Fruit fly (Drosophila melanogaster) whole organism, embryonic: Measurements from ENCODE around the gene Mst85C.

Experiments used
- Antp ChIP-seq: fragments of 200-800 bp; sonication (Bioruptor generic); optimal IDR thresholded peaks from 3 replicates; lab custom pipeline; 2016; ENCODE audit warnings: missing biosample characterization, missing genetic modification characterization
- CG10321 ChIP-seq: fragments of 200-800 bp; sonication (Bioruptor generic); IDR thresholded peaks from 2 replicates; pipeline ENCODE4 v1.3.6; 2022; ENCODE audit warnings: missing biosample characterization, missing genetic modification characterization
- CG11247 ChIP-seq: fragments of 200-800 bp; sonication (Bioruptor generic); IDR thresholded peaks from 2 replicates; pipeline ENCODE4 v1.3.6; 2022; ENCODE audit warnings: missing biosample characterization, missing genetic modification characterization
- CG11723 ChIP-seq: fragments of 200-800 bp; sonication (Bioruptor generic); optimal IDR thresholded peaks from 2 replicates; lab custom pipeline; 2017; ENCODE audit warnings: missing biosample characterization, mild to moderate bottlenecking, missing genetic modification characterization
- CG12299 ChIP-seq: fragments of 200-800 bp; sonication (Bioruptor generic); optimal IDR thresholded peaks from 2 replicates; lab custom pipeline; 2018; ENCODE audit warnings: missing biosample characterization, mild to moderate bottlenecking, missing genetic modification characterization
- CG1233 ChIP-seq: fragments of 200-800 bp; sonication (Bioruptor generic); optimal IDR thresholded peaks from 4 replicates; lab custom pipeline; 2018; ENCODE audit warnings: missing biosample characterization, mild to moderate bottlenecking, missing genetic modification characterization
- CG12659 ChIP-seq: fragments of 200-800 bp; sonication (Bioruptor generic); optimal IDR thresholded peaks from 3 replicates; lab custom pipeline; 2017; ENCODE audit warnings: mild to moderate bottlenecking, missing biosample characterization, missing genetic modification reagents, missing genetic modification characterization
- CG13123 ChIP-seq: fragments of 200-800 bp; sonication (Bioruptor generic); optimal IDR thresholded peaks from 2 replicates; lab custom pipeline; 2016; ENCODE audit warnings: missing biosample characterization, missing genetic modification characterization
- CG13296 ChIP-seq: fragments of 200-800 bp; sonication (Bioruptor generic); optimal IDR thresholded peaks from 3 replicates; lab custom pipeline; 2018; ENCODE audit warnings: missing biosample characterization, mild to moderate bottlenecking, missing genetic modification characterization
- CG14441 ChIP-seq: fragments of 200-800 bp; sonication (Bioruptor generic); IDR thresholded peaks from 2 replicates; pipeline ENCODE4 v1.3.6; 2022; ENCODE audit warnings: missing biosample characterization, missing genetic modification characterization
- CG16815 ChIP-seq: fragments of 200-800 bp; sonication (Bioruptor generic); optimal IDR thresholded peaks from 3 replicates; lab custom pipeline; 2017; ENCODE audit warnings: missing biosample characterization, mild to moderate bottlenecking, missing genetic modification characterization
- CG17612 ChIP-seq: fragments of 200-800 bp; sonication (Bioruptor generic); IDR thresholded peaks from 2 replicates; pipeline ENCODE4 v1.3.6; 2022; ENCODE audit warnings: missing biosample characterization, missing genetic modification characterization
- CG2875 ChIP-seq: fragments of 200-800 bp; sonication (Bioruptor generic); optimal IDR thresholded peaks from 2 replicates; lab custom pipeline; 2017; ENCODE audit warnings: missing biosample characterization, mild to moderate bottlenecking, missing genetic modification characterization, missing genetic modification reagents
- CG31365 ChIP-seq: fragments of 200-800 bp; sonication (Bioruptor generic); optimal IDR thresholded peaks from 2 replicates; lab custom pipeline; 2018; ENCODE audit warnings: missing biosample characterization, mild to moderate bottlenecking, missing genetic modification characterization
- CG31441 ChIP-seq: fragments of 200-800 bp; sonication (Bioruptor generic); IDR thresholded peaks from 2 replicates; pipeline ENCODE4 v1.3.6; 2022; ENCODE audit warnings: missing biosample characterization, missing genetic modification characterization
- CG33557 ChIP-seq: fragments of 200-800 bp; sonication (Bioruptor generic); optimal IDR thresholded peaks from 2 replicates; lab custom pipeline; 2019; ENCODE audit warnings: missing biosample characterization, mild to moderate bottlenecking, missing genetic modification characterization, moderate library complexity
- CG3726 ChIP-seq: fragments of 200-800 bp; sonication (Bioruptor generic); IDR thresholded peaks from 3 replicates; pipeline ENCODE4, ENCODE4 v1.3.6; 2022; ENCODE audit warnings: missing biosample characterization, missing genetic modification characterization
- CG3847 ChIP-seq: fragments of 200-800 bp; sonication (Bioruptor generic); IDR thresholded peaks from 2 replicates; pipeline ENCODE4 v1.3.6; 2022; ENCODE audit warnings: missing biosample characterization, missing genetic modification characterization
- CG4360 ChIP-seq: fragments of 200-800 bp; sonication (Bioruptor generic); IDR thresholded peaks from 2 replicates; pipeline ENCODE4 v1.3.6; 2022; ENCODE audit warnings: missing biosample characterization, missing genetic modification characterization
- CG5245 ChIP-seq: fragments of 200-800 bp; sonication (Bioruptor generic); optimal IDR thresholded peaks from 3 replicates; lab custom pipeline; 2016; ENCODE audit warnings: missing biosample characterization, missing genetic modification characterization
- CG6272 ChIP-seq: fragments of 200-800 bp; sonication (Bioruptor generic); IDR thresholded peaks from 2 replicates; pipeline ENCODE4 v1.3.6; 2022; ENCODE audit warnings: missing biosample characterization, missing genetic modification characterization
- CG8089 ChIP-seq: fragments of 200-800 bp; sonication (Bioruptor generic); optimal IDR thresholded peaks from 3 replicates; lab custom pipeline; 2016; ENCODE audit warnings: missing biosample characterization, missing genetic modification characterization
- CG8478 ChIP-seq: fragments of >200 bp; optimal IDR thresholded peaks from 2 replicates; lab custom pipeline; 2018
- CG8944 ChIP-seq: fragments of 200-800 bp; sonication (Bioruptor generic); optimal IDR thresholded peaks from 3 replicates; lab custom pipeline; 2016; ENCODE audit warnings: missing biosample characterization, missing genetic modification characterization
- CG9817 ChIP-seq: fragments of 200-800 bp; sonication (Bioruptor generic); optimal IDR thresholded peaks from 2 replicates; lab custom pipeline; 2018; ENCODE audit warnings: missing biosample characterization, mild to moderate bottlenecking, missing genetic modification characterization, moderate library complexity
- Dip3 ChIP-seq: fragments of 200-800 bp; sonication (Bioruptor generic); optimal IDR thresholded peaks from 3 replicates; lab custom pipeline; 2016; ENCODE audit warnings: missing biosample characterization, missing genetic modification characterization
- Drgx ChIP-seq: fragments of 200-800 bp; sonication (Bioruptor generic); IDR thresholded peaks from 2 replicates; pipeline ENCODE4 v1.3.6; 2022; ENCODE audit warnings: missing biosample characterization, missing genetic modification characterization
- Elba2 ChIP-seq: fragments of 200-800 bp; sonication (Bioruptor generic); optimal IDR thresholded peaks from 3 replicates; lab custom pipeline; 2016; ENCODE audit warnings: missing biosample characterization, missing genetic modification characterization
- Fer2 ChIP-seq: fragments of 200-800 bp; sonication (Bioruptor generic); optimal IDR thresholded peaks from 2 replicates; lab custom pipeline; 2018; ENCODE audit warnings: missing biosample characterization, mild to moderate bottlenecking, missing genetic modification characterization, moderate library complexity
- Lhr ChIP-seq: fragments of 200-800 bp; sonication (Bioruptor generic); optimal IDR thresholded peaks from 3 replicates; lab custom pipeline; 2017; ENCODE audit warnings: mild to moderate bottlenecking, missing biosample characterization, missing genetic modification reagents, missing genetic modification characterization
- Max ChIP-seq: fragments of 200-800 bp; sonication (Bioruptor generic); optimal IDR thresholded peaks from 2 replicates; lab custom pipeline; 2016; ENCODE audit warnings: missing biosample characterization, mild to moderate bottlenecking, missing genetic modification characterization
- Oaz ChIP-seq: fragments of 200-800 bp; sonication (Bioruptor generic); IDR thresholded peaks from 2 replicates; pipeline ENCODE4 v1.3.6; 2022; ENCODE audit warnings: missing biosample characterization, missing genetic modification characterization
- PHDP ChIP-seq: fragments of 200-800 bp; sonication (Bioruptor generic); optimal IDR thresholded peaks from 3 replicates; lab custom pipeline; 2018; ENCODE audit warnings: missing biosample characterization, mild to moderate bottlenecking, missing genetic modification characterization, moderate library complexity
- Ptx1 ChIP-seq: fragments of 200-800 bp; sonication (Bioruptor generic); IDR thresholded peaks from 2 replicates; pipeline ENCODE4 v1.3.6; 2022; ENCODE audit warnings: missing biosample characterization, missing genetic modification characterization
- Tbp ChIP-seq: fragments of >200 bp; optimal IDR thresholded peaks from 2 replicates; lab custom pipeline; 2018; ENCODE audit warnings: missing biosample characterization, missing genetic modification characterization
- Trl ChIP-seq, 3 experiments: fragments of >200 bp in 2 of 3; fragments of 200-800 bp in 1 of 3; sonication (Bioruptor generic) in 1 of 3; optimal IDR thresholded peaks; 2 replicates in 1 of 3; 3 replicates in 2 of 3; lab custom pipeline; 2016 to 2017; ENCODE audit warnings: missing biosample characterization in 1 of 3, missing genetic modification characterization in 1 of 3
- ab ChIP-seq: fragments of 200-800 bp; sonication (Bioruptor generic); optimal IDR thresholded peaks from 2 replicates; lab custom pipeline; 2016; ENCODE audit warnings: missing biosample characterization, missing genetic modification characterization
- ac ChIP-seq: fragments of 200-800 bp; sonication (Bioruptor generic); optimal IDR thresholded peaks from 3 replicates; lab custom pipeline; 2017; ENCODE audit warnings: missing biosample characterization, mild to moderate bottlenecking, missing genetic modification characterization
- cwo ChIP-seq: fragments of 200-800 bp; sonication (Bioruptor generic); optimal IDR thresholded peaks from 3 replicates; lab custom pipeline; 2017; ENCODE audit warnings: missing biosample characterization, missing genetic modification characterization, mild to moderate bottlenecking, moderate library complexity, missing genetic modification reagents
- ems ChIP-seq: fragments of 200-800 bp; sonication (Bioruptor generic); optimal IDR thresholded peaks from 3 replicates; lab custom pipeline; 2016; ENCODE audit warnings: missing biosample characterization, missing genetic modification characterization
- fd64A ChIP-seq: fragments of 200-800 bp; sonication (Bioruptor generic); optimal IDR thresholded peaks from 3 replicates; lab custom pipeline; 2018; ENCODE audit warnings: missing biosample characterization, mild to moderate bottlenecking, missing genetic modification characterization
- gcm ChIP-seq: fragments of 200-800 bp; sonication (Bioruptor generic); optimal IDR thresholded peaks from 2 replicates; lab custom pipeline; 2019; ENCODE audit warnings: missing biosample characterization, mild to moderate bottlenecking, missing genetic modification characterization, moderate library complexity
- gem ChIP-seq: fragments of 200-800 bp; sonication (Bioruptor generic); optimal IDR thresholded peaks from 2 replicates; lab custom pipeline; 2019; ENCODE audit warnings: missing biosample characterization, mild to moderate bottlenecking, missing genetic modification characterization, moderate library complexity
- hth ChIP-seq: fragments of >200 bp; optimal IDR thresholded peaks from 2 replicates; lab custom pipeline; 2017; ENCODE audit warnings: inconsistent platforms
- ind ChIP-seq: fragments of 200-800 bp; sonication (Bioruptor generic); optimal IDR thresholded peaks from 3 replicates; lab custom pipeline; 2016; ENCODE audit warnings: missing biosample characterization, missing genetic modification characterization
- kay ChIP-seq: fragments of 200-800 bp; sonication (Bioruptor generic); optimal IDR thresholded peaks from 2 replicates; lab custom pipeline; 2016; ENCODE audit warnings: missing biosample characterization, missing genetic modification characterization
- kni ChIP-seq: fragments of 200-800 bp; sonication (Bioruptor generic); optimal IDR thresholded peaks from 3 replicates; lab custom pipeline; 2017; ENCODE audit warnings: mild to moderate bottlenecking, missing biosample characterization, missing genetic modification reagents, missing genetic modification characterization
- lbe ChIP-seq: fragments of 200-800 bp; sonication (Bioruptor generic); optimal IDR thresholded peaks from 2 replicates; lab custom pipeline; 2016; ENCODE audit warnings: missing biosample characterization, mild to moderate bottlenecking, missing genetic modification characterization
- phol ChIP-seq: fragments of 200-800 bp; sonication (Bioruptor generic); optimal IDR thresholded peaks from 3 replicates; lab custom pipeline; 2018; ENCODE audit warnings: missing biosample characterization, mild to moderate bottlenecking, missing genetic modification characterization, moderate library complexity
- sim ChIP-seq: fragments of 200-800 bp; sonication (Bioruptor generic); IDR thresholded peaks from 2 replicates; pipeline ENCODE4 v1.3.6; 2022; ENCODE audit warnings: missing biosample characterization, missing genetic modification characterization
- zen2 ChIP-seq: fragments of 200-800 bp; sonication (Bioruptor generic); IDR thresholded peaks from 3 replicates; pipeline ENCODE4 v1.3.6; 2022; ENCODE audit warnings: missing biosample characterization, missing genetic modification characterization; ENCODE audit not compliant: partially characterized antibody
- zfh1 ChIP-seq: fragments of 200-800 bp; sonication (Bioruptor generic); IDR thresholded peaks from 3 replicates; pipeline ENCODE4 v1.3.6; 2022; ENCODE audit warnings: missing biosample characterization, missing genetic modification characterization

Gene Mst85C

dm6 chr3R:9048466-9049072 lies at the start of gene Mst85C (continued):
- no peak for TF ChIP-seq Tbp (GFP tag; lab: Kevin White, UChicago)
- TF ChIP-seq Lhr = no peak
- no peak for TF ChIP-seq CG11247 (GFP tag; lab: Robert Waterston, UW)
- no peak for TF ChIP-seq CG3847
- TF ChIP-seq sim (GFP tag; lab: Robert Waterston, UW) = no peak
- TF ChIP-seq ab = no peak
- no peak for TF ChIP-seq CG9817 (tag; lab: Kevin White, UChicago)
- no peak for TF ChIP-seq Drgx
- no peak for TF ChIP-seq zfh1 (GFP tag; lab: Robert Waterston, UW)
- no peak for TF ChIP-seq Oaz (GFP tag; lab: Robert Waterston, UW)
- no peak for TF ChIP-seq CG13296 (GFP tag; lab: Kevin White, UChicago)
- TF ChIP-seq CG6272 (GFP tag; lab: Robert Waterston, UW) = no peak
- no peak for TF ChIP-seq CG12299
- TF ChIP-seq CG8089 (GFP tag; lab: Kevin White, UChicago) = no peak
- no peak for TF ChIP-seq CG8478 (lab: Kevin White, UChicago)
- TF ChIP-seq gem (tag; lab: Kevin White, UChicago) = no peak
- TF ChIP-seq Antp (GFP tag; lab: Kevin White, UChicago) = no peak
- TF ChIP-seq CG12659 (GFP tag; lab: Kevin White, UChicago) = no peak
- peak; percentile 7 for TF ChIP-seq CG2875 (GFP tag; lab: Kevin White, UChicago)
- TF ChIP-seq CG17612 (GFP tag; lab: Robert Waterston, UW) = no peak
- TF ChIP-seq CG13123 (GFP tag; lab: Kevin White, UChicago) = no peak
- no peak for TF ChIP-seq CG3726 (GFP tag; lab: Robert Waterston, UW)
- TF ChIP-seq CG14441 (GFP tag; lab: Robert Waterston, UW) = no peak
- peak; percentile 23 for TF ChIP-seq CG31365 (tag; lab: Kevin White, UChicago)
- TF ChIP-seq CG33557 (GFP tag; lab: Kevin White, UChicago) = no peak
- no peak for TF ChIP-seq kay (GFP tag; lab: Kevin White, UChicago)
- no peak for TF ChIP-seq zen2 (GFP tag; lab: Robert Waterston, UW)
- no peak for TF ChIP-seq CG8944
- TF ChIP-seq CG31441 (GFP tag; lab: Robert Waterston, UW) = no peak
- TF ChIP-seq PHDP (tag; lab: Kevin White, UChicago) = no peak
- TF ChIP-seq gcm (GFP tag; lab: Kevin White, UChicago) = no peak
- TF ChIP-seq Ptx1 (GFP tag; lab: Robert Waterston, UW) = no peak
- no peak for TF ChIP-seq CG16815 (GFP tag; lab: Kevin White, UChicago)
- TF ChIP-seq CG4360 (GFP tag; lab: Robert Waterston, UW) = no peak
- TF ChIP-seq CG5245 = no peak
- TF ChIP-seq ind (GFP tag; lab: Kevin White, UChicago) = no peak
- TF ChIP-seq CG10321 (GFP tag; lab: Robert Waterston, UW) = no peak
- TF ChIP-seq Max = no peak
- TF ChIP-seq kni = peak; percentile 73
- TF ChIP-seq ac (GFP tag; lab: Kevin White, UChicago) = no peak
- peak; percentile 8 for TF ChIP-seq fd64A (GFP tag; lab: Kevin White, UChicago)
- TF ChIP-seq cwo (GFP tag; lab: Kevin White, UChicago) = no peak
- no peak for TF ChIP-seq CG1233 (GFP tag; lab: Kevin White, UChicago)
- TF ChIP-seq phol (tag; lab: Kevin White, UChicago) = no peak
- no peak for TF ChIP-seq ems (GFP tag; lab: Kevin White, UChicago)
- no peak for TF ChIP-seq Trl (optimal IDR thresholded peaks at IDR 0.05; lab: Kevin White, UChicago)
- TF ChIP-seq Trl (GFP tag; optimal IDR thresholded peaks at IDR 0.05; lab: Kevin White, UChicago) = no peak
- TF ChIP-seq lbe (GFP tag; lab: Kevin White, UChicago) = peak; percentile 20
- TF ChIP-seq Fer2 (tag; lab: Kevin White, UChicago) = no peak
- no peak for TF ChIP-seq hth
- no peak for TF ChIP-seq Dip3 (GFP tag; lab: Kevin White, UChicago)
- TF ChIP-seq CG11723 (GFP tag; lab: Kevin White, UChicago) = no peak
- no peak for TF ChIP-seq Elba2 (GFP tag; lab: Kevin White, UChicago)
